Worm (Caenorhabditis elegans): ENCODE results near the gene D1044.1.

- TF ChIP-seq elt-2 (tag; optimal IDR thresholded peaks at IDR 0.05) (no peak), ama-1 (optimal IDR thresholded peaks at IDR 0.05) (no peak), nhr-12 (tag; optimal IDR thresholded peaks at IDR 0.05) (no peak), skn-1 (tag; optimal IDR thresholded peaks at IDR 0.05) (no peak), ZK546.5 (tag; optimal IDR thresholded peaks at IDR 0.05) (no peak), unc-62 (GFP tag; optimal IDR thresholded peaks at IDR 0.05) (no peak), ceh-82 (tag; optimal IDR thresholded peaks at IDR 0.05) (no peak), aly-2 (tag; optimal IDR thresholded peaks at IDR 0.05) (no peak), elt-1 (tag; optimal IDR thresholded peaks at IDR 0.05) (no peak), nhr-25 (tag; optimal IDR thresholded peaks at IDR 0.05) (no peak), fos-1 (tag; optimal IDR thresholded peaks at IDR 0.05) (no peak), sea-2 (GFP tag; optimal IDR thresholded peaks at IDR 0.05) (no peak), nhr-11 (tag; optimal IDR thresholded peaks at IDR 0.05) (no peak)
These were observed 31.6 kb upstream of the D1044.1 start, which contains the start of gene pqn-25 for ce11 chrIII:5512502-5512901.
